Worm (Caenorhabditis elegans): ENCODE results near the gene K04C2.8.

The K04C2.8 gene

DNA sequence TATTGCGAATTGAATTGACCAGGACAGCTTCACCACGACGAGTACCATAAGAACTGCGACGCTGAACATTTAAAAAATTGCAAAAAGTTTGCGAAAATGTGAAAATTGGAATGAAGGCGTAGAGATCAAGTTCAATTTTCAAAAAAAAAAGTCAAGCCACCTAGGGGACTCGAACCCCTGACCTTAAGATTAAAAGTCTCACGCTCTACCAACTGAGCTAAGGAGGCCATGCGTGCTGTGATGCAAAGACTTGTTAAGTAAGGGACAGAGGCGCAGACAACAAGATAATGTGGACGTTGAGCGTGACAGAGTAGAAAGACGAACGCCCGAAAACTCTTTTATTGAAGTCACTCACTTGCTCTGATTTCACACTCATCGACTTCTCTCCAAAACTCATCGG lies 17.5 kb downstream of the K04C2.8 start (continued):
- TF ChIP-seq hlh-30 (tag; optimal IDR thresholded peaks at IDR 0.05; ENCODE audit: insufficient read depth) (peak; percentile 64), ztf-7 (tag; optimal IDR thresholded peaks at IDR 0.05) (peak; percentile 51), T20F7.1 (GFP tag; optimal IDR thresholded peaks at IDR 0.05) (peak; percentile 51), lin-29 (GFP tag; IDR thresholded peaks at IDR 0.05) (0 out of 2 replicates have a peak, but pooled peaks have one; percentile 24), ama-1 (optimal IDR thresholded peaks at IDR 0.05) (peak; percentile 14), daf-8 (GFP tag; IDR thresholded peaks at IDR 0.05) (no peak), lin-38 (GFP tag; IDR thresholded peaks at IDR 0.05) (peak; percentile 87), nhr-111 (GFP tag; optimal IDR thresholded peaks at IDR 0.05) (peak; percentile 80), ceh-20 (GFP tag; IDR thresholded peaks at IDR 0.05) (no peak; the same call in none of the 2 replicates), egl-43 (GFP tag; IDR thresholded peaks at IDR 0.05) (no peak; the same call in 1 of the 2 replicates), nhr-25 (tag; optimal IDR thresholded peaks at IDR 0.05; ENCODE audit: borderline replicate concordance, insufficient read depth) (no peak), snpc-4 (tag; optimal IDR thresholded peaks at IDR 0.05) (peak; percentile 29), pha-4 (GFP tag; IDR thresholded peaks at IDR 0.05) (peak; percentile 89; the same call in 1 of the 2 replicates), pha-4 (tag; optimal IDR thresholded peaks at IDR 0.05) (no peak), nhr-77 (tag; optimal IDR thresholded peaks at IDR 0.05) (no peak), ceh-44 (GFP tag; IDR thresholded peaks at IDR 0.05) (peak; percentile 91), dve-1 (tag; optimal IDR thresholded peaks at IDR 0.05; ENCODE audit: insufficient read depth) (peak; percentile 60), nhr-48 (tag; optimal IDR thresholded peaks at IDR 0.05) (peak; percentile 5), dmd-8 (GFP tag; IDR thresholded peaks at IDR 0.05) (peak; percentile 95), lin-1 (GFP tag; IDR thresholded peaks at IDR 0.05) (peak; percentile 62), F44E2.7 (GFP tag; IDR thresholded peaks at IDR 0.05) (peak; percentile 75; the same call in 1 of the 2 replicates), dmd-9 (GFP tag; IDR thresholded peaks at IDR 0.05) (peak; percentile 63; the same call in 1 of the 2 replicates), madf-9 (GFP tag; conservative IDR thresholded peaks at IDR 0.05) (peak; percentile 87), spr-1 (tag; optimal IDR thresholded peaks at IDR 0.05) (peak; percentile 33), hmg-1.1 (GFP tag; IDR thresholded peaks at IDR 0.05) (peak; percentile 86), aha-1 (tag) (peak; percentile 85), Y5F2A.4 (GFP tag; optimal IDR thresholded peaks at IDR 0.05) (peak; percentile 48), saeg-2 (GFP tag; IDR thresholded peaks at IDR 0.05) (0 out of 2 replicates have a peak, but pooled peaks have one; percentile 22), nhr-10 (tag; optimal IDR thresholded peaks at IDR 0.05) (no peak), spr-3 (GFP tag; optimal IDR thresholded peaks at IDR 0.05) (no peak), D1046.2 (GFP tag; IDR thresholded peaks at IDR 0.05) (0 out of 2 replicates have a peak, but pooled peaks have one; percentile 69), vab-7 (GFP tag; IDR thresholded peaks at IDR 0.05) (peak; percentile 94), nhr-11 (tag; optimal IDR thresholded peaks at IDR 0.05) (peak; percentile 1), dmd-6 (GFP tag; IDR thresholded peaks at IDR 0.05) (peak; percentile 65), duxl-1 (tag; optimal IDR thresholded peaks at IDR 0.05; ENCODE audit: poor library complexity) (no peak), mep-1 (tag; optimal IDR thresholded peaks at IDR 0.05) (peak; percentile 74), ZK337.2 (GFP tag; IDR thresholded peaks at IDR 0.05) (0 out of 2 replicates have a peak, but pooled peaks have one; percentile 58), nhr-6 (tag; optimal IDR thresholded peaks at IDR 0.05) (peak; percentile 49), skn-1 (tag; optimal IDR thresholded peaks at IDR 0.05) (no peak), mxl-2 (GFP tag; conservative IDR thresholded peaks at IDR 0.05) (peak; percentile 75; the same call in 1 of the 2 replicates), F37D6.2 (tag; optimal IDR thresholded peaks at IDR 0.05) (no peak), hif-1 (tag; optimal IDR thresholded peaks at IDR 0.05) (peak in 1 of 2 experiments; percentile 62), unc-62 (GFP tag; optimal IDR thresholded peaks at IDR 0.05 in 1 of 2) (peak in 1 of 2 experiments; percentile 83), unc-62 (tag; optimal IDR thresholded peaks at IDR 0.05) (no peak), Y75B8A.6 (GFP tag; IDR thresholded peaks at IDR 0.05) (no peak), Y105C5A.15 (GFP tag; IDR thresholded peaks at IDR 0.05) (0 out of 2 replicates have a peak, but pooled peaks have one; percentile 65), lsy-2 (tag; optimal IDR thresholded peaks at IDR 0.05) (peak in 1 of 2 experiments; percentile 75), ztf-11 (tag; optimal IDR thresholded peaks at IDR 0.05) (no peak), lin-13 (GFP tag; optimal IDR thresholded peaks at IDR 0.05) (peak; percentile 73), gei-8 (GFP tag; optimal IDR thresholded peaks at IDR 0.05) (peak; percentile 38)
